Fruit fly (Drosophila melanogaster) whole organism, prepupa: ENCODE data around the gene CG9592.

Experiments used
- Blimp-1 ChIP-seq: fragments of 200-800 bp; sonication (Bioruptor generic); optimal IDR thresholded peaks from 3 replicates; lab custom pipeline; 2017; ENCODE audit warnings: missing biosample characterization, missing genetic modification characterization, mild to moderate bottlenecking, moderate library complexity, missing genetic modification reagents
- CG10631 ChIP-seq: fragments of 200-800 bp; sonication (Bioruptor generic); optimal IDR thresholded peaks from 2 replicates; lab custom pipeline; 2016; ENCODE audit warnings: missing biosample characterization, missing genetic modification characterization
- CG10669 ChIP-seq: fragments of 200-800 bp; sonication (Bioruptor generic); optimal IDR thresholded peaks from 3 replicates; lab custom pipeline; 2018; ENCODE audit warnings: missing biosample characterization, mild to moderate bottlenecking, missing genetic modification characterization, moderate library complexity
- CG11294 ChIP-seq: fragments of 200-800 bp; sonication (Bioruptor generic); IDR thresholded peaks from 2 replicates; pipeline ENCODE4 v1.3.6; 2022; ENCODE audit warnings: missing biosample characterization, missing genetic modification characterization
- CG11762 ChIP-seq: fragments of 200-800 bp; sonication (Bioruptor generic); optimal IDR thresholded peaks from 3 replicates; lab custom pipeline; 2016; ENCODE audit warnings: missing biosample characterization, missing genetic modification characterization; ENCODE audit not compliant: insufficient read depth
- CG11902 ChIP-seq: fragments of 200-800 bp; sonication (Bioruptor generic); optimal IDR thresholded peaks from 3 replicates; lab custom pipeline; 2016; ENCODE audit warnings: missing biosample characterization, missing genetic modification characterization
- CG15336 ChIP-seq: fragments of 200-800 bp; sonication (Bioruptor generic); IDR thresholded peaks from 2 replicates; pipeline ENCODE4 v1.3.6; 2022; ENCODE audit warnings: missing biosample characterization, missing genetic modification characterization
- CG1621 ChIP-seq: fragments of 200-800 bp; sonication (Bioruptor generic); optimal IDR thresholded peaks from 3 replicates; lab custom pipeline; 2018; ENCODE audit warnings: missing biosample characterization, mild to moderate bottlenecking, missing genetic modification characterization
- CG16779 ChIP-seq: fragments of 200-800 bp; sonication (Bioruptor generic); optimal IDR thresholded peaks from 3 replicates; lab custom pipeline; 2017; ENCODE audit warnings: missing biosample characterization, mild to moderate bottlenecking, missing genetic modification characterization
- CG3032 ChIP-seq: fragments of 200-800 bp; optimal IDR thresholded peaks from 2 replicates; lab custom pipeline; 2019; ENCODE audit warnings: missing biosample characterization, mild to moderate bottlenecking, missing genetic modification characterization, moderate library complexity
- CG32006 ChIP-seq: fragments of 200-800 bp; sonication (Bioruptor generic); optimal IDR thresholded peaks from 3 replicates; lab custom pipeline; 2017; ENCODE audit warnings: missing biosample characterization, mild to moderate bottlenecking, missing genetic modification characterization
- CG34406 ChIP-seq: fragments of 200-800 bp; sonication (Bioruptor generic); optimal IDR thresholded peaks from 3 replicates; lab custom pipeline; 2016; ENCODE audit warnings: missing biosample characterization, missing genetic modification characterization
- CG3919 ChIP-seq: fragments of 200-800 bp; sonication (Bioruptor generic); optimal IDR thresholded peaks from 3 replicates; lab custom pipeline; 2016; ENCODE audit warnings: missing biosample characterization, missing genetic modification characterization
- CG4318 ChIP-seq: fragments of 200-800 bp; sonication (Bioruptor generic); optimal IDR thresholded peaks from 3 replicates; lab custom pipeline; 2017; ENCODE audit warnings: missing biosample characterization, mild to moderate bottlenecking, missing genetic modification characterization
- CG6163 ChIP-seq: fragments of 200-800 bp; sonication (Bioruptor generic); IDR thresholded peaks from 3 replicates; pipeline ENCODE4 v1.3.6; 2022; ENCODE audit warnings: missing biosample characterization, missing genetic modification characterization
- CG6276 ChIP-seq: fragments of 200-800 bp; sonication (Bioruptor generic); optimal IDR thresholded peaks from 2 replicates; lab custom pipeline; 2017; ENCODE audit warnings: missing biosample characterization, mild to moderate bottlenecking, missing genetic modification characterization
- CG6792 ChIP-seq: fragments of 200-800 bp; sonication (Bioruptor generic); optimal IDR thresholded peaks from 3 replicates; lab custom pipeline; 2016; ENCODE audit warnings: missing biosample characterization, missing genetic modification characterization
- CG6808 ChIP-seq: fragments of 200-800 bp; sonication (Bioruptor generic); optimal IDR thresholded peaks from 3 replicates; lab custom pipeline; 2017; ENCODE audit warnings: missing biosample characterization, missing genetic modification characterization, mild to moderate bottlenecking, moderate library complexity, missing genetic modification reagents
- CG6854 ChIP-seq: fragments of 200-800 bp; sonication (Bioruptor generic); optimal IDR thresholded peaks from 2 replicates; lab custom pipeline; 2017; ENCODE audit warnings: missing biosample characterization, mild to moderate bottlenecking, missing genetic modification characterization
- CG7368 ChIP-seq: fragments of 200-800 bp; sonication (Bioruptor generic); optimal IDR thresholded peaks from 3 replicates; lab custom pipeline; 2016; ENCODE audit warnings: missing biosample characterization, missing genetic modification characterization
- CG8119 ChIP-seq: fragments of 200-800 bp; sonication (Bioruptor generic); IDR thresholded peaks from 3 replicates; pipeline ENCODE4 v1.3.6; 2022; ENCODE audit warnings: missing biosample characterization, missing genetic modification characterization
- CG8319 ChIP-seq: fragments of 200-800 bp; sonication (Bioruptor generic); optimal IDR thresholded peaks from 3 replicates; lab custom pipeline; 2016; ENCODE audit warnings: missing biosample characterization, missing genetic modification characterization
- CG9139 ChIP-seq: fragments of 200-800 bp; sonication (Bioruptor generic); optimal IDR thresholded peaks from 3 replicates; lab custom pipeline; 2017; ENCODE audit warnings: missing biosample characterization, mild to moderate bottlenecking, missing genetic modification characterization
- Eip75B ChIP-seq: fragments of 200-800 bp; sonication (Bioruptor generic); optimal IDR thresholded peaks from 3 replicates; lab custom pipeline; 2016; ENCODE audit warnings: missing biosample characterization, missing genetic modification characterization
- Eip78C ChIP-seq: fragments of 200-800 bp; sonication (Bioruptor generic); peaks from one replicate; lab custom pipeline; 2016; ENCODE audit warnings: missing biosample characterization, missing genetic modification characterization
- Ets21C ChIP-seq: fragments of 200-800 bp; sonication (Bioruptor generic); optimal IDR thresholded peaks from 3 replicates; lab custom pipeline; 2016; ENCODE audit warnings: missing biosample characterization, missing genetic modification characterization
- Hr38 ChIP-seq: sonication (Bioruptor generic); optimal IDR thresholded peaks from 2 replicates; lab custom pipeline; 2016; ENCODE audit warnings: missing biosample characterization, missing genetic modification characterization
- Hr39 ChIP-seq: fragments of 200-800 bp; sonication (Bioruptor generic); optimal IDR thresholded peaks from 2 replicates; lab custom pipeline; 2016; ENCODE audit warnings: missing biosample characterization, missing genetic modification characterization
- Hr4 ChIP-seq: fragments of 200-800 bp; sonication (Bioruptor generic); optimal IDR thresholded peaks from 3 replicates; lab custom pipeline; 2016; ENCODE audit warnings: missing biosample characterization, missing genetic modification characterization
- Met ChIP-seq: fragments of 200-800 bp; sonication (Bioruptor generic); optimal IDR thresholded peaks from 3 replicates; lab custom pipeline; 2016; ENCODE audit warnings: missing biosample characterization, missing genetic modification characterization
- Smox ChIP-seq: fragments of 200-800 bp; sonication (Bioruptor generic); optimal IDR thresholded peaks from 3 replicates; lab custom pipeline; 2016; ENCODE audit warnings: missing biosample characterization, missing genetic modification characterization
- Sox102F ChIP-seq: fragments of 200-800 bp; sonication (Bioruptor generic); optimal IDR thresholded peaks from 2 replicates; lab custom pipeline; 2016; ENCODE audit warnings: missing biosample characterization, mild to moderate bottlenecking, missing genetic modification characterization
- Sox14 ChIP-seq: fragments of 200-800 bp; sonication (Bioruptor generic); optimal IDR thresholded peaks from 3 replicates; lab custom pipeline; 2016; ENCODE audit warnings: missing biosample characterization, missing genetic modification characterization
- Sox15 ChIP-seq: fragments of 200-800 bp; sonication (Bioruptor generic); optimal IDR thresholded peaks from 3 replicates; lab custom pipeline; 2016; ENCODE audit warnings: missing biosample characterization, missing genetic modification characterization
- achi ChIP-seq: fragments of 200-800 bp; sonication (Bioruptor generic); optimal IDR thresholded peaks from 3 replicates; lab custom pipeline; 2016; ENCODE audit warnings: missing biosample characterization, missing genetic modification characterization
- cyc ChIP-seq: fragments of 200-800 bp; sonication (Bioruptor generic); optimal IDR thresholded peaks from 3 replicates; lab custom pipeline; 2016; ENCODE audit warnings: missing biosample characterization, missing genetic modification characterization
- dsx ChIP-seq: fragments of 200-800 bp; optimal IDR thresholded peaks from 3 replicates; lab custom pipeline; 2019; ENCODE audit warnings: missing biosample characterization, mild to moderate bottlenecking, missing genetic modification characterization, moderate library complexity; ENCODE audit not compliant: poor library complexity, severe bottlenecking
- eg ChIP-seq: fragments of 200-800 bp; sonication (Bioruptor generic); IDR thresholded peaks from 3 replicates; pipeline ENCODE4 v1.3.6; 2022; ENCODE audit warnings: missing biosample characterization, missing genetic modification characterization
- esn ChIP-seq: fragments of 200-800 bp; sonication (Bioruptor generic); optimal IDR thresholded peaks from 2 replicates; lab custom pipeline; 2016; ENCODE audit warnings: missing biosample characterization, mild to moderate bottlenecking, missing genetic modification characterization, moderate library complexity
- fd85E ChIP-seq: fragments of 200-800 bp; sonication (Bioruptor generic); optimal IDR thresholded peaks from 3 replicates; lab custom pipeline; 2016; ENCODE audit warnings: missing biosample characterization, missing genetic modification characterization
- fkh ChIP-seq: fragments of 200-800 bp; sonication (Bioruptor generic); optimal IDR thresholded peaks from 3 replicates; lab custom pipeline; 2017; ENCODE audit warnings: missing biosample characterization, mild to moderate bottlenecking, missing genetic modification characterization, moderate library complexity
- net ChIP-seq: fragments of 200-800 bp; sonication (Bioruptor generic); optimal IDR thresholded peaks from 3 replicates; lab custom pipeline; 2016; ENCODE audit warnings: missing biosample characterization, missing genetic modification characterization
- pdm3 ChIP-seq: fragments of 200-800 bp; sonication (Bioruptor generic); optimal IDR thresholded peaks from 3 replicates; lab custom pipeline; 2016; ENCODE audit warnings: missing biosample characterization, missing genetic modification characterization
- salr ChIP-seq, 2 experiments: fragments of 200-800 bp; sonication (Bioruptor generic); optimal IDR thresholded peaks; 3 replicates each; lab custom pipeline; 2016 to 2018; ENCODE audit warnings: missing biosample characterization in 2 of 2, missing genetic modification characterization in 2 of 2, mild to moderate bottlenecking in 1 of 2
- spab ChIP-seq: fragments of 200-800 bp; sonication (Bioruptor generic); optimal IDR thresholded peaks from 2 replicates; lab custom pipeline; 2017; ENCODE audit warnings: missing biosample characterization, mild to moderate bottlenecking, missing genetic modification characterization, missing genetic modification reagents
- ss ChIP-seq, 2 experiments: fragments of 200-800 bp; sonication (Bioruptor generic); optimal IDR thresholded peaks; 2 replicates in 1 of 2; 3 replicates in 1 of 2; lab custom pipeline; 2017 to 2018; ENCODE audit warnings: mild to moderate bottlenecking in 2 of 2, missing biosample characterization in 2 of 2, missing genetic modification characterization in 2 of 2, moderate library complexity in 1 of 2
- topi ChIP-seq: fragments of 200-800 bp; sonication (Bioruptor generic); optimal IDR thresholded peaks from 3 replicates; lab custom pipeline; 2016; ENCODE audit warnings: missing biosample characterization, missing genetic modification characterization
- vri ChIP-seq: fragments of 200-800 bp; sonication (Bioruptor generic); optimal IDR thresholded peaks from 3 replicates; lab custom pipeline; 2016; ENCODE audit warnings: missing biosample characterization, mild to moderate bottlenecking, missing genetic modification characterization

The CG9592 gene

dm6 chr3L:14522483-14523362, 5.1 kb downstream of the CG9592 start:
- TF ChIP-seq Eip78C (GFP tag; lab: Kevin White, UChicago): peak; percentile 23
- no peak for TF ChIP-seq vri (GFP tag; lab: Kevin White, UChicago)

DNA sequence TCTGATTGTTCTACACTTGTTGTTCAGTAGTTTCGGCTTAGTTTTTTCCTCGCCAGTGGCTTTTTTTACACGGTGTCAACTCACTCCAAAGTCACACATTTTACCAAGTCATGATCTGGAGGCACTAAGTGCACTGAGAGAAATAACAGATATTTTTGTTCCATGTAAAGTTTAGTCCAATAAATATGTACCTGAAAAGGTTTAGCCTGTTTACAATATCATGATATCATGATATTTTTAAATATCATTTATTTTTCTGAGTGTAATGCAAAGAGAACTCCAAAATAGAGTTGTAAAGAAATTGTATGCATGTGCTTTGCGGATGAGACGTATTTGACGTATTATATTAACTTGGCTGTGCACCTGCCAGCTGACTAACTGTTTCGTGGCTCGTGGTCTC, 14.2 kb downstream of the CG9592 start:
- TF ChIP-seq CG10631 (GFP tag; lab: Kevin White, UChicago) (peak; percentile 17), pdm3 (GFP tag; lab: Kevin White, UChicago) (no peak), CG6163 (GFP tag; lab: Robert Waterston, UW) (0 out of 3 replicates have a peak, but pooled peaks have one; percentile 28), CG11902 (no peak), CG6276 (GFP tag; lab: Kevin White, UChicago) (no peak), CG32006 (peak; percentile 35), Sox14 (GFP tag; lab: Kevin White, UChicago) (no peak), Hr4 (peak; percentile 8), CG1621 (tag; lab: Kevin White, UChicago) (no peak), fd85E (GFP tag; lab: Kevin White, UChicago) (no peak), topi (GFP tag; lab: Kevin White, UChicago) (no peak), CG6808 (GFP tag; lab: Kevin White, UChicago) (no peak), CG8119 (GFP tag; lab: Robert Waterston, UW) (no peak), CG15336 (GFP tag; lab: Robert Waterston, UW) (no peak), esn (GFP tag; lab: Kevin White, UChicago) (peak; percentile 1), Eip78C (GFP tag; lab: Kevin White, UChicago) (peak; percentile 40), Hr38 (no peak), salr (GFP tag; optimal IDR thresholded peaks at IDR 0.05; lab: Kevin White, UChicago) (no peak), achi (GFP tag; lab: Kevin White, UChicago) (no peak), fkh (GFP tag; lab: Kevin White, UChicago) (no peak), CG4318 (GFP tag; lab: Kevin White, UChicago) (no peak), CG9139 (no peak), dsx (GFP tag; lab: Kevin White, UChicago) (no peak), CG11762 (GFP tag; lab: Kevin White, UChicago) (no peak), Hr39 (GFP tag; lab: Kevin White, UChicago) (peak; percentile 1), eg (GFP tag; lab: Robert Waterston, UW) (no peak), CG8319 (GFP tag; lab: Kevin White, UChicago) (no peak), CG6792 (no peak), Sox102F (GFP tag; lab: Kevin White, UChicago) (no peak), Sox15 (GFP tag; lab: Kevin White, UChicago) (no peak), Blimp-1 (GFP tag; lab: Kevin White, UChicago) (no peak), spab (no peak), net (no peak), CG3032 (tag; lab: Kevin White, UChicago) (no peak), CG3919 (GFP tag; lab: Kevin White, UChicago) (no peak), CG6854 (GFP tag; lab: Kevin White, UChicago) (no peak), CG16779 (tag; lab: Kevin White, UChicago) (no peak), CG34406 (no peak), Met (GFP tag; lab: Kevin White, UChicago) (peak; percentile 3), CG7368 (GFP tag; lab: Kevin White, UChicago) (no peak), cyc (no peak), Smox (GFP tag; lab: Kevin White, UChicago) (no peak), ss (GFP tag; optimal IDR thresholded peaks at IDR 0.05; lab: Kevin White, UChicago) (no peak), CG11294 (GFP tag; lab: Robert Waterston, UW) (no peak), Eip75B (GFP tag; lab: Kevin White, UChicago) (no peak), Ets21C (GFP tag; lab: Kevin White, UChicago) (no peak), CG10669 (GFP tag; lab: Kevin White, UChicago) (no peak)
